Worm (Caenorhabditis elegans) whole organism, early embryonic: ENCODE data around the gene dop-5.

ENCODE experiments used
- F13C5.2 ChIP-seq: sonication (generic microtip); optimal IDR thresholded peaks from 2 replicates; lab custom pipeline; 2017; ENCODE audit warnings: mild to moderate bottlenecking, missing genetic modification characterization, inconsistent platforms, missing compliant biosample characterization
- ama-1 ChIP-seq: fragments of 150-350 bp; optimal IDR thresholded peaks from 2 replicates; lab custom pipeline; 2014
- ceh-13 ChIP-seq: fragments of 200-800 bp; sonication (Bioruptor generic); optimal IDR thresholded peaks from 2 replicates; lab custom pipeline; 2018; ENCODE audit warnings: mild to moderate bottlenecking, missing genetic modification characterization, missing compliant biosample characterization
- hmbx-1 ChIP-seq: sonication (generic microtip); optimal IDR thresholded peaks from 2 replicates; lab custom pipeline; 2016; ENCODE audit warnings: mild to moderate bottlenecking, missing genetic modification characterization, missing compliant biosample characterization
- hnd-1 ChIP-seq: sonication (generic microtip); optimal IDR thresholded peaks from 2 replicates; lab custom pipeline; 2016; ENCODE audit warnings: missing genetic modification characterization, missing compliant biosample characterization
- pes-1 ChIP-seq: fragments of 200-800 bp; sonication (Bioruptor generic); IDR thresholded peaks from 2 replicates; pipeline ENCODE4 v1.3.6; 2022; ENCODE audit warnings: missing genetic modification reagents, missing genetic modification characterization, missing compliant biosample characterization
- tbx-11 ChIP-seq: fragments of 200-800 bp; sonication (Bioruptor generic); IDR thresholded peaks from 2 replicates; pipeline ENCODE4 v1.3.6; 2022; ENCODE audit warnings: missing genetic modification characterization, missing compliant biosample characterization
- tra-4 ChIP-seq: sonication (generic microtip); optimal IDR thresholded peaks from 2 replicates; lab custom pipeline; 2017; ENCODE audit warnings: missing genetic modification characterization, missing compliant biosample characterization

DNA sequence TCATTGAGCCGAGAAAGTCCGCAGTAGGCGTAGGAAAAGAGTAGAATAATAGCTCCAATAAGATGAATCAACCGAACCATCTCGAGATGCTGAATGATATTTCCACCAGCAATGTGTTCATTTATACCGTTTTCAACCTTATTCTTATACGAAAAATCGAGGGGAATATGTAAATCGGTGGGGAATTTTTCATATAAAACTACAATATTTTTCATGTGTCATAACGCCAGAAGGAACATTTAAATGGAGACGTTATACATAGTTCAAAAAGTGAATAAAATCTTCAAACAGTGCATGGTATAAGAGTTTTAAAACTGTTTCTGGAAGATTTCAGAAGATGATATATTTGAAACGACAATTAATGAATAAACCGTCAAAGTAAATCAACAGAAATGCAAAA is 36.6 kb upstream of the dop-5 start, which contains the start of gene nas-19:
- TF ChIP-seq ceh-13 (GFP tag; lab: Kevin White, UChicago): no peak
- no peak for TF ChIP-seq ama-1
- TF ChIP-seq pes-1 (GFP tag; lab: Robert Waterston, UW): no peak
- no peak for TF ChIP-seq tra-4 (tag; lab: Kevin White, UChicago)
- TF ChIP-seq hmbx-1 (tag; lab: Kevin White, UChicago): no peak
- TF ChIP-seq tbx-11: no peak
- TF ChIP-seq F13C5.2 (tag; lab: Kevin White, UChicago): no peak
- TF ChIP-seq hnd-1 (tag; lab: Kevin White, UChicago): no peak
